Worm (Caenorhabditis elegans) whole organism, L2 larva: Measurements from ENCODE around the gene F13E9.9.

Experiments
- C34F6.9 ChIP-seq: fragments of 150-350 bp; optimal IDR thresholded peaks from 2 replicates; lab custom pipeline; 2014; ENCODE audit warnings: missing biosample characterization, missing genetic modification characterization
- F13H6.1 ChIP-seq: sonication (generic microtip); optimal IDR thresholded peaks from 2 replicates; lab custom pipeline; 2016; ENCODE audit warnings: missing genetic modification characterization, missing compliant biosample characterization
- R02D3.7 ChIP-seq: fragments of 150-350 bp; optimal IDR thresholded peaks from 2 replicates; lab custom pipeline; 2014; ENCODE audit warnings: missing biosample characterization, missing genetic modification characterization
- Y55F3AM.14 ChIP-seq: fragments of 200-800 bp; sonication (Bioruptor generic); optimal IDR thresholded peaks from 2 replicates; lab custom pipeline; 2018; ENCODE audit warnings: mild to moderate bottlenecking, missing genetic modification characterization, missing compliant biosample characterization
- ZK546.5 ChIP-seq: sonication (generic microtip); optimal IDR thresholded peaks from 2 replicates; lab custom pipeline; 2017; ENCODE audit warnings: missing biosample characterization, missing genetic modification characterization
- alr-1 ChIP-seq: fragments of 150-350 bp; optimal IDR thresholded peaks from 2 replicates; lab custom pipeline; 2014; ENCODE audit warnings: missing biosample characterization, missing genetic modification characterization
- aly-2 ChIP-seq: fragments of 150-350 bp; optimal IDR thresholded peaks from 2 replicates; lab custom pipeline; 2014; ENCODE audit warnings: missing biosample characterization, missing genetic modification characterization
- ama-1 ChIP-seq: fragments of 150-350 bp; optimal IDR thresholded peaks from 2 replicates; lab custom pipeline; 2018; ENCODE audit warnings: inconsistent platforms
- blmp-1 ChIP-seq: sonication (generic microtip); optimal IDR thresholded peaks from 2 replicates; lab custom pipeline; 2017; ENCODE audit warnings: missing genetic modification characterization, mild to moderate bottlenecking, missing compliant biosample characterization, antibody characterized with exemption, moderate library complexity; ENCODE audit not compliant: insufficient read depth
- ceh-16 ChIP-seq: fragments of 150-350 bp; optimal IDR thresholded peaks from 2 replicates; lab custom pipeline; 2014; ENCODE audit warnings: missing biosample characterization, missing genetic modification characterization
- ceh-82 ChIP-seq: fragments of 150-350 bp; optimal IDR thresholded peaks from 2 replicates; lab custom pipeline; 2014; ENCODE audit warnings: missing biosample characterization, missing genetic modification characterization
- crh-2 ChIP-seq: sonication (generic microtip); optimal IDR thresholded peaks from 2 replicates; lab custom pipeline; 2017; ENCODE audit warnings: missing biosample characterization, missing genetic modification characterization
- dmd-4 ChIP-seq: sonication (generic microtip); optimal IDR thresholded peaks from 2 replicates; lab custom pipeline; 2017; ENCODE audit warnings: missing biosample characterization, missing genetic modification characterization
- egl-27 ChIP-seq: sonication (generic microtip); optimal IDR thresholded peaks from 3 replicates; lab custom pipeline; 2017; ENCODE audit warnings: missing biosample characterization, missing genetic modification reagents, missing genetic modification characterization
- elt-1 ChIP-seq: fragments of 150-350 bp; optimal IDR thresholded peaks from 2 replicates; lab custom pipeline; 2014; ENCODE audit warnings: missing biosample characterization, missing genetic modification characterization
- elt-3 ChIP-seq: sonication (generic microtip); optimal IDR thresholded peaks from 2 replicates; lab custom pipeline; 2017; ENCODE audit warnings: missing biosample characterization, missing genetic modification characterization
- fos-1 ChIP-seq: fragments of 150-350 bp; optimal IDR thresholded peaks from 2 replicates; lab custom pipeline; 2014; ENCODE audit warnings: missing biosample characterization, missing genetic modification characterization
- gmeb-1 ChIP-seq: fragments of 150-350 bp; optimal IDR thresholded peaks from 2 replicates; lab custom pipeline; 2014; ENCODE audit warnings: missing biosample characterization, missing genetic modification characterization
- lin-11 ChIP-seq: fragments of 150-350 bp; sonication (generic microtip); optimal IDR thresholded peaks from 2 replicates; lab custom pipeline; 2014; ENCODE audit warnings: missing biosample characterization, missing genetic modification characterization, inconsistent platforms, mixed read lengths
- lin-13 ChIP-seq: fragments of 150-350 bp; optimal IDR thresholded peaks from 2 replicates; lab custom pipeline; 2014; ENCODE audit warnings: missing biosample characterization, missing genetic modification reagents, missing genetic modification characterization
- lin-39 ChIP-seq: fragments of 150-350 bp; optimal IDR thresholded peaks from 2 replicates; lab custom pipeline; 2014; ENCODE audit warnings: missing biosample characterization, missing genetic modification reagents, missing genetic modification characterization
- lsy-2 ChIP-seq, 2 experiments: fragments of 150-350 bp in 1 of 2; sonication (generic microtip) in 1 of 2; optimal IDR thresholded peaks; 2 replicates each; lab custom pipeline; 2014 to 2017; ENCODE audit warnings: missing biosample characterization in 2 of 2, missing genetic modification characterization in 2 of 2
- mab-5 ChIP-seq: fragments of 150-350 bp; optimal IDR thresholded peaks from 2 replicates; lab custom pipeline; 2014; ENCODE audit warnings: missing biosample characterization, missing genetic modification characterization
- mbf-1 ChIP-seq: sonication (generic microtip); optimal IDR thresholded peaks from 2 replicates; lab custom pipeline; 2017; ENCODE audit warnings: missing biosample characterization, missing genetic modification characterization
- mdl-1 ChIP-seq, 2 experiments: fragments of 150-350 bp in 1 of 2; sonication (generic microtip) in 1 of 2; optimal IDR thresholded peaks; 2 replicates each; lab custom pipeline; 2017; ENCODE audit warnings: missing biosample characterization in 2 of 2, missing genetic modification characterization in 2 of 2
- nhr-10 ChIP-seq: sonication (generic microtip); optimal IDR thresholded peaks from 2 replicates; lab custom pipeline; 2017; ENCODE audit warnings: missing biosample characterization, missing genetic modification characterization
- nhr-11 ChIP-seq: fragments of 150-350 bp; optimal IDR thresholded peaks from 2 replicates; lab custom pipeline; 2014; ENCODE audit warnings: missing biosample characterization, missing genetic modification characterization
- nhr-12 ChIP-seq: fragments of 150-350 bp; optimal IDR thresholded peaks from 2 replicates; lab custom pipeline; 2014; ENCODE audit warnings: missing biosample characterization, missing genetic modification characterization
- nhr-129 ChIP-seq: fragments of 150-350 bp; optimal IDR thresholded peaks from 2 replicates; lab custom pipeline; 2014; ENCODE audit warnings: missing biosample characterization, missing genetic modification characterization
- nhr-21 ChIP-seq: fragments of 150-350 bp; optimal IDR thresholded peaks from 2 replicates; lab custom pipeline; 2014; ENCODE audit warnings: missing biosample characterization, missing genetic modification characterization
- nhr-23 ChIP-seq: fragments of 150-350 bp; optimal IDR thresholded peaks from 2 replicates; lab custom pipeline; 2014; ENCODE audit warnings: missing biosample characterization, missing genetic modification reagents, missing genetic modification characterization
- nhr-237 ChIP-seq: fragments of 150-350 bp; optimal IDR thresholded peaks from 2 replicates; lab custom pipeline; 2014; ENCODE audit warnings: missing biosample characterization, missing genetic modification characterization
- nhr-25 ChIP-seq: fragments of 150-350 bp; sonication (generic microtip); optimal IDR thresholded peaks from 3 replicates; lab custom pipeline; 2014; ENCODE audit warnings: missing biosample characterization, missing genetic modification characterization
- nhr-6 ChIP-seq: fragments of 150-350 bp; optimal IDR thresholded peaks from 2 replicates; lab custom pipeline; 2014; ENCODE audit warnings: missing biosample characterization, missing genetic modification characterization
- nhr-77 ChIP-seq: fragments of 150-350 bp; optimal IDR thresholded peaks from 2 replicates; lab custom pipeline; 2014; ENCODE audit warnings: missing biosample characterization, missing genetic modification characterization
- peb-1 ChIP-seq: fragments of 150-350 bp; optimal IDR thresholded peaks from 2 replicates; lab custom pipeline; 2014; ENCODE audit warnings: missing biosample characterization, missing genetic modification characterization
- sem-4 ChIP-seq: fragments of 150-350 bp; optimal IDR thresholded peaks from 2 replicates; lab custom pipeline; 2014; ENCODE audit warnings: missing biosample characterization, missing genetic modification reagents, missing genetic modification characterization
- skn-1 ChIP-seq: sonication (generic microtip); optimal IDR thresholded peaks from 2 replicates; lab custom pipeline; 2017; ENCODE audit warnings: missing biosample characterization, missing genetic modification characterization
- sma-3 ChIP-seq: sonication (generic microtip); optimal IDR thresholded peaks from 2 replicates; lab custom pipeline; 2016; ENCODE audit warnings: missing genetic modification reagents, missing genetic modification characterization, missing compliant biosample characterization
- sma-9 ChIP-seq, 2 experiments: fragments of 150-350 bp in 1 of 2; sonication (generic microtip) in 1 of 2; optimal IDR thresholded peaks; 2 replicates each; lab custom pipeline; 2014 to 2016; ENCODE audit warnings: missing genetic modification characterization in 2 of 2, mild to moderate bottlenecking in 1 of 2, missing biosample characterization in 1 of 2, missing compliant biosample characterization in 1 of 2, missing genetic modification reagents in 1 of 2, moderate library complexity in 1 of 2
- snpc-4 ChIP-seq: fragments of 150-350 bp; optimal IDR thresholded peaks from 2 replicates; lab custom pipeline; 2014; ENCODE audit warnings: missing biosample characterization, missing genetic modification characterization
- unc-39 ChIP-seq: fragments of 150-350 bp; optimal IDR thresholded peaks from 2 replicates; lab custom pipeline; 2014; ENCODE audit warnings: missing biosample characterization, missing genetic modification characterization
- unc-55 ChIP-seq: fragments of 150-350 bp; sonication (generic microtip); optimal IDR thresholded peaks from 3 replicates; lab custom pipeline; 2014; ENCODE audit warnings: missing biosample characterization, missing genetic modification reagents, missing genetic modification characterization
- unc-62 ChIP-seq: fragments of 150-350 bp; optimal IDR thresholded peaks from 2 replicates; lab custom pipeline; 2014; ENCODE audit warnings: missing biosample characterization, missing genetic modification reagents, missing genetic modification characterization
- zag-1 ChIP-seq: fragments of 150-350 bp; optimal IDR thresholded peaks from 2 replicates; lab custom pipeline; 2014; ENCODE audit warnings: missing biosample characterization, missing genetic modification characterization
- ztf-1 ChIP-seq: fragments of 200-800 bp; sonication (Bioruptor generic); conservative IDR thresholded peaks from 2 replicates; pipeline ENCODE4 v1.3.6; 2022; ENCODE audit warnings: missing genetic modification characterization, missing compliant biosample characterization
- ztf-11 ChIP-seq: sonication (generic microtip); optimal IDR thresholded peaks from 2 replicates; lab custom pipeline; 2017; ENCODE audit warnings: missing biosample characterization, missing genetic modification characterization
- ztf-4 ChIP-seq: fragments of 150-350 bp; optimal IDR thresholded peaks from 2 replicates; lab custom pipeline; 2014; ENCODE audit warnings: missing biosample characterization, missing genetic modification characterization

Gene F13E9.9

ce11 chrIV:10934786-10935185 is 35.8 kb upstream of the F13E9.9 start:
- TF ChIP-seq unc-55 (GFP tag; lab: Kevin White, UChicago) (no peak), R02D3.7 (no peak), lin-11 (tag; lab: Kevin White, UChicago) (no peak), sma-9 (GFP tag; optimal IDR thresholded peaks at IDR 0.05; lab: Kevin White, UChicago) (no peak), sma-9 (tag; optimal IDR thresholded peaks at IDR 0.05; lab: Kevin White, UChicago) (no peak), gmeb-1 (tag; lab: Kevin White, UChicago) (no peak), ztf-11 (no peak), C34F6.9 (no peak), egl-27 (no peak), lin-39 (tag; lab: Kevin White, UChicago) (no peak), ceh-82 (tag; lab: Kevin White, UChicago) (no peak), ztf-4 (tag; lab: Kevin White, UChicago) (no peak), nhr-21 (no peak), elt-3 (no peak), dmd-4 (no peak), sem-4 (no peak), lsy-2 (tag; optimal IDR thresholded peaks at IDR 0.05; lab: Kevin White, UChicago) (no peak), sma-3 (GFP tag; lab: Kevin White, UChicago) (no peak)

- TF ChIP-seq nhr-11 (tag; lab: Kevin White, UChicago) (no peak), R02D3.7 (no peak), Y55F3AM.14 (peak; percentile 57), unc-55 (GFP tag; lab: Kevin White, UChicago) (no peak), blmp-1 (tag; lab: Kevin White, UChicago) (no peak), unc-62 (no peak), C34F6.9 (no peak), mab-5 (tag; lab: Kevin White, UChicago) (no peak), ztf-11 (no peak), alr-1 (no peak), aly-2 (tag; lab: Kevin White, UChicago) (no peak), nhr-23 (tag; lab: Kevin White, UChicago) (no peak), sem-4 (no peak), nhr-12 (tag; lab: Kevin White, UChicago) (no peak), crh-2 (tag; lab: Kevin White, UChicago) (peak; percentile 28), mdl-1 (tag; optimal IDR thresholded peaks at IDR 0.05; lab: Kevin White, UChicago) (no peak), zag-1 (tag; lab: Kevin White, UChicago) (no peak), ZK546.5 (tag; lab: Kevin White, UChicago) (no peak), nhr-25 (no peak), elt-1 (tag; lab: Kevin White, UChicago) (no peak), ama-1 (peak; percentile 66), fos-1 (tag; lab: Kevin White, UChicago) (no peak), ceh-16 (tag; lab: Kevin White, UChicago) (no peak), dmd-4 (no peak), unc-39 (tag; lab: Kevin White, UChicago) (no peak), lsy-2 (tag; optimal IDR thresholded peaks at IDR 0.05; lab: Kevin White, UChicago) (peak in 1 of 2 experiments; percentile 42), mbf-1 (no peak), gmeb-1 (tag; lab: Kevin White, UChicago) (peak; percentile 13), F13H6.1 (tag; lab: Kevin White, UChicago) (no peak), nhr-6 (tag; lab: Kevin White, UChicago) (peak; percentile 6), elt-3 (no peak), nhr-77 (tag; lab: Kevin White, UChicago) (no peak), nhr-129 (tag; lab: Kevin White, UChicago) (peak; percentile 36), sma-3 (GFP tag; lab: Kevin White, UChicago) (no peak), ztf-4 (tag; lab: Kevin White, UChicago) (peak; percentile 31), nhr-10 (tag; lab: Kevin White, UChicago) (no peak), sma-9 (GFP tag; optimal IDR thresholded peaks at IDR 0.05; lab: Kevin White, UChicago) (peak; percentile 42), sma-9 (tag; optimal IDR thresholded peaks at IDR 0.05; lab: Kevin White, UChicago) (no peak), snpc-4 (tag; lab: Kevin White, UChicago) (no peak), ceh-82 (tag; lab: Kevin White, UChicago) (no peak), nhr-21 (no peak), peb-1 (tag; lab: Kevin White, UChicago) (no peak), nhr-237 (tag; lab: Kevin White, UChicago) (no peak), lin-39 (tag; lab: Kevin White, UChicago) (no peak), egl-27 (no peak), skn-1 (no peak), ztf-1 (GFP tag; lab: Robert Waterston, UW) (no peak), lin-11 (tag; lab: Kevin White, UChicago) (no peak), lin-13 (GFP tag; lab: Kevin White, UChicago) (no peak)
Observed at ce11 chrIV:10933777-10934546, 35.0 kb upstream of the F13E9.9 start.
